Fruit fly (Drosophila melanogaster) whole organism, embryonic: ENCODE results near the gene CAH4.

Source experiments
- Bteb2 ChIP-seq: fragments of 200-800 bp; sonication (Bioruptor generic); optimal IDR thresholded peaks from 2 replicates; lab custom pipeline; 2016; ENCODE audit warnings: missing biosample characterization, missing genetic modification characterization
- CG10267 ChIP-seq: fragments of 200-800 bp; sonication (Bioruptor generic); optimal IDR thresholded peaks from 2 replicates; lab custom pipeline; 2018; ENCODE audit warnings: missing biosample characterization, mild to moderate bottlenecking, missing genetic modification characterization, moderate library complexity
- CG10321 ChIP-seq: fragments of 200-800 bp; sonication (Bioruptor generic); IDR thresholded peaks from 2 replicates; pipeline ENCODE4 v1.3.6; 2022; ENCODE audit warnings: missing biosample characterization, missing genetic modification characterization
- CG10366 ChIP-seq: fragments of 200-800 bp; sonication (Bioruptor generic); IDR thresholded peaks from 2 replicates; pipeline ENCODE4 v1.3.6; 2022; ENCODE audit warnings: missing biosample characterization, missing genetic modification characterization
- CG10959 ChIP-seq: fragments of 200-800 bp; sonication (Bioruptor generic); IDR thresholded peaks from 2 replicates; pipeline ENCODE4 v1.3.6; 2022; ENCODE audit warnings: missing biosample characterization, missing genetic modification characterization
- CG11085 ChIP-seq: fragments of 200-800 bp; sonication (Bioruptor generic); IDR thresholded peaks from 2 replicates; pipeline ENCODE4 v1.3.6; 2022; ENCODE audit warnings: missing biosample characterization, missing genetic modification characterization
- CG12391 ChIP-seq: fragments of 200-800 bp; sonication (Bioruptor generic); optimal IDR thresholded peaks from 3 replicates; lab custom pipeline; 2018; ENCODE audit warnings: missing biosample characterization, mild to moderate bottlenecking, missing genetic modification characterization, moderate library complexity
- CG13894 ChIP-seq: fragments of 200-800 bp; sonication (Bioruptor generic); optimal IDR thresholded peaks from 3 replicates; lab custom pipeline; 2018; ENCODE audit warnings: missing biosample characterization, mild to moderate bottlenecking, missing genetic modification characterization, moderate library complexity
- CG14710 ChIP-seq: fragments of 200-800 bp; sonication (Bioruptor generic); optimal IDR thresholded peaks from 3 replicates; lab custom pipeline; 2019; ENCODE audit warnings: missing biosample characterization, mild to moderate bottlenecking, missing genetic modification characterization, moderate library complexity
- CG14860 ChIP-seq: fragments of 200-800 bp; sonication (Bioruptor generic); IDR thresholded peaks from 3 replicates; pipeline ENCODE4 v1.3.6; 2022; ENCODE audit warnings: missing biosample characterization, missing genetic modification characterization; ENCODE audit not compliant: partially characterized antibody
- CG15269 ChIP-seq: fragments of 200-800 bp; sonication (Bioruptor generic); optimal IDR thresholded peaks from 2 replicates; lab custom pipeline; 2018; ENCODE audit warnings: missing biosample characterization, mild to moderate bottlenecking, missing genetic modification characterization, moderate library complexity
- CG17912 ChIP-seq: fragments of 200-800 bp; sonication (Bioruptor generic); optimal IDR thresholded peaks from 2 replicates; lab custom pipeline; 2018; ENCODE audit warnings: missing biosample characterization, mild to moderate bottlenecking, missing genetic modification characterization
- CG2678 ChIP-seq: fragments of 200-800 bp; sonication (Bioruptor generic); optimal IDR thresholded peaks from 3 replicates; lab custom pipeline; 2019; ENCODE audit warnings: missing biosample characterization, mild to moderate bottlenecking, missing genetic modification characterization, moderate library complexity
- CG3065 ChIP-seq: fragments of 200-800 bp; sonication (Bioruptor generic); optimal IDR thresholded peaks from 2 replicates; lab custom pipeline; 2016; ENCODE audit warnings: missing biosample characterization, missing genetic modification characterization
- CG34376 ChIP-seq: fragments of 200-800 bp; sonication (Bioruptor generic); optimal IDR thresholded peaks from 2 replicates; lab custom pipeline; 2018; ENCODE audit warnings: missing biosample characterization, mild to moderate bottlenecking, missing genetic modification characterization
- CG34422 ChIP-seq: fragments of 200-800 bp; sonication (Bioruptor generic); IDR thresholded peaks from 3 replicates; pipeline ENCODE4 v1.3.6; 2022; ENCODE audit warnings: missing biosample characterization, missing genetic modification characterization
- D19A ChIP-seq: fragments of 200-800 bp; optimal IDR thresholded peaks from 3 replicates; lab custom pipeline; 2019; ENCODE audit warnings: missing biosample characterization, mild to moderate bottlenecking, missing genetic modification characterization, moderate library complexity
- Ets97D ChIP-seq: fragments of 200-800 bp; sonication (Bioruptor generic); optimal IDR thresholded peaks from 3 replicates; lab custom pipeline; 2016; ENCODE audit warnings: missing biosample characterization, missing genetic modification characterization
- H15 ChIP-seq: fragments of 200-800 bp; sonication (Bioruptor generic); IDR thresholded peaks from 3 replicates; pipeline ENCODE4 v1.3.6; 2022; ENCODE audit warnings: missing biosample characterization, missing genetic modification characterization
- Hr3 ChIP-seq: fragments of 200-800 bp; sonication (Bioruptor generic); optimal IDR thresholded peaks from 3 replicates; lab custom pipeline; 2016; ENCODE audit warnings: missing biosample characterization, missing genetic modification characterization
- Meics ChIP-seq: fragments of 200-800 bp; sonication (Bioruptor generic); optimal IDR thresholded peaks from 2 replicates; lab custom pipeline; 2017; ENCODE audit warnings: missing biosample characterization, mild to moderate bottlenecking, missing genetic modification characterization
- Mes4 ChIP-seq: fragments of 200-800 bp; sonication (Bioruptor generic); optimal IDR thresholded peaks from 2 replicates; lab custom pipeline; 2016; ENCODE audit warnings: missing biosample characterization, missing genetic modification characterization
- Oli ChIP-seq: fragments of 200-800 bp; sonication (Bioruptor generic); optimal IDR thresholded peaks from 2 replicates; lab custom pipeline; 2018; ENCODE audit warnings: missing biosample characterization, mild to moderate bottlenecking, missing genetic modification characterization, moderate library complexity
- Pdp1 ChIP-seq, 2 experiments: fragments of 200-800 bp; sonication (Bioruptor generic); optimal IDR thresholded peaks; 3 replicates each; lab custom pipeline; 2016; ENCODE audit warnings: missing biosample characterization in 2 of 2, missing genetic modification characterization in 2 of 2, mild to moderate bottlenecking in 1 of 2, moderate library complexity in 1 of 2
- Ptx1 ChIP-seq: fragments of 200-800 bp; sonication (Bioruptor generic); IDR thresholded peaks from 2 replicates; pipeline ENCODE4 v1.3.6; 2022; ENCODE audit warnings: missing biosample characterization, missing genetic modification characterization
- Trl ChIP-seq, 3 experiments: fragments of >200 bp in 2 of 3; fragments of 200-800 bp in 1 of 3; sonication (Bioruptor generic) in 1 of 3; optimal IDR thresholded peaks; 2 replicates in 1 of 3; 3 replicates in 2 of 3; lab custom pipeline; 2016 to 2017; ENCODE audit warnings: missing biosample characterization in 1 of 3, missing genetic modification characterization in 1 of 3
- bcd ChIP-seq: fragments of 200-800 bp; sonication (Bioruptor generic); optimal IDR thresholded peaks from 2 replicates; lab custom pipeline; 2017; ENCODE audit warnings: missing biosample characterization, mild to moderate bottlenecking, missing genetic modification characterization
- chinmo ChIP-seq: fragments of 200-800 bp; sonication (Bioruptor generic); IDR thresholded peaks from 4 replicates; pipeline ENCODE4 v1.3.6; 2022; ENCODE audit warnings: missing biosample characterization, missing genetic modification characterization; ENCODE audit not compliant: partially characterized antibody
- grn ChIP-seq: fragments of 200-800 bp; sonication (Bioruptor generic); optimal IDR thresholded peaks from 3 replicates; lab custom pipeline; 2017; ENCODE audit warnings: missing biosample characterization, missing genetic modification characterization
- gsb ChIP-seq: fragments of 200-800 bp; sonication (Bioruptor generic); IDR thresholded peaks from 2 replicates; pipeline ENCODE4 v1.3.6; 2022; ENCODE audit warnings: missing biosample characterization, missing genetic modification characterization
- gsb-n ChIP-seq: fragments of 200-800 bp; sonication (Bioruptor generic); optimal IDR thresholded peaks from 3 replicates; lab custom pipeline; 2018; ENCODE audit warnings: missing biosample characterization, mild to moderate bottlenecking, missing genetic modification characterization
- ind ChIP-seq: fragments of 200-800 bp; sonication (Bioruptor generic); optimal IDR thresholded peaks from 3 replicates; lab custom pipeline; 2016; ENCODE audit warnings: missing biosample characterization, missing genetic modification characterization
- mam ChIP-seq: fragments of 200-800 bp; sonication (Bioruptor generic); optimal IDR thresholded peaks from 3 replicates; lab custom pipeline; 2016; ENCODE audit warnings: missing biosample characterization, missing genetic modification characterization
- peb ChIP-seq: fragments of 200-800 bp; sonication (Bioruptor generic); IDR thresholded peaks from 2 replicates; pipeline ENCODE4 v1.3.6; 2022; ENCODE audit warnings: missing biosample characterization, missing genetic modification characterization
- sens ChIP-seq: fragments of 200-800 bp; sonication (Bioruptor generic); peaks from one replicate; lab custom pipeline; 2016; ENCODE audit warnings: missing biosample characterization, missing genetic modification characterization
- sisA ChIP-seq: fragments of 200-800 bp; sonication (Bioruptor generic); IDR thresholded peaks from 2 replicates; pipeline ENCODE4 v1.3.6; 2022; ENCODE audit warnings: missing biosample characterization, missing genetic modification characterization
- slbo ChIP-seq: fragments of 200-800 bp; sonication (Bioruptor generic); IDR thresholded peaks from 2 replicates; pipeline ENCODE4 v1.3.6; 2022; ENCODE audit warnings: missing biosample characterization, missing genetic modification characterization
- slou ChIP-seq: fragments of 200-800 bp; sonication (Bioruptor generic); optimal IDR thresholded peaks from 3 replicates; lab custom pipeline; 2016; ENCODE audit warnings: missing biosample characterization, missing genetic modification characterization
- stwl ChIP-seq: fragments of 200-800 bp; sonication (Bioruptor generic); optimal IDR thresholded peaks from 3 replicates; lab custom pipeline; 2018; ENCODE audit warnings: missing biosample characterization, mild to moderate bottlenecking, missing genetic modification characterization, moderate library complexity
- toy ChIP-seq: fragments of 200-800 bp; sonication (Bioruptor generic); IDR thresholded peaks from 2 replicates; pipeline ENCODE4 v1.3.6; 2022; ENCODE audit warnings: missing biosample characterization, missing genetic modification characterization
- tx ChIP-seq: fragments of 200-800 bp; sonication (Bioruptor generic); optimal IDR thresholded peaks from 2 replicates; lab custom pipeline; 2016; ENCODE audit warnings: missing biosample characterization, missing genetic modification characterization
- vvl ChIP-seq: fragments of 200-800 bp; sonication (Bioruptor generic); IDR thresholded peaks from 2 replicates; pipeline ENCODE4 v1.3.6; 2022; ENCODE audit warnings: missing biosample characterization, missing genetic modification characterization
- zen ChIP-seq: fragments of 200-800 bp; sonication (Bioruptor generic); optimal IDR thresholded peaks from 3 replicates; lab custom pipeline; 2018; ENCODE audit warnings: missing biosample characterization, mild to moderate bottlenecking, missing genetic modification characterization, moderate library complexity

Gene CAH4

dm6 chr3R:24864719-24865400, 7.5 kb upstream of the CAH4 start, which contains the start of the genes Srg1 and Elal (continued):
- TF ChIP-seq slbo (GFP tag; lab: Robert Waterston, UW) (peak; percentile 68; the same call in 1 of the 2 replicates), gsb-n (peak; percentile 5), bcd (no peak), CG15269 (no peak), CG12391 (tag; lab: Kevin White, UChicago) (peak; percentile 44), ind (peak; percentile 12), H15 (GFP tag; lab: Robert Waterston, UW) (no peak), Bteb2 (GFP tag; lab: Kevin White, UChicago) (no peak), CG14710 (tag; lab: Kevin White, UChicago) (no peak), CG10366 (GFP tag; lab: Robert Waterston, UW) (peak; percentile 26; the same call in 1 of the 2 replicates), CG10321 (GFP tag; lab: Robert Waterston, UW) (no peak), Oli (tag; lab: Kevin White, UChicago) (peak; percentile 18), Meics (GFP tag; lab: Kevin White, UChicago) (peak; percentile 46), zen (tag; lab: Kevin White, UChicago) (peak; percentile 25), toy (GFP tag; lab: Robert Waterston, UW) (0 out of 2 replicates have a peak, but pooled peaks have one; percentile 12), CG10267 (tag; lab: Kevin White, UChicago) (peak; percentile 32), CG10959 (GFP tag; lab: Robert Waterston, UW) (no peak), stwl (no peak), CG11085 (GFP tag; lab: Robert Waterston, UW) (no peak), Ets97D (GFP tag; lab: Kevin White, UChicago) (no peak), Hr3 (GFP tag; lab: Kevin White, UChicago) (no peak)

- TF ChIP-seq sens = peak; percentile 1
- no peak for TF ChIP-seq D19A (tag; lab: Kevin White, UChicago)
- TF ChIP-seq mam (GFP tag; lab: Kevin White, UChicago) = no peak
These were observed 6.5 kb upstream of the CAH4 start for dm6 chr3R:24863894-24864293.

- TF ChIP-seq Mes4 = no peak
- peak; percentile 58 for TF ChIP-seq sens
- peak; percentile 13 for TF ChIP-seq grn (GFP tag; lab: Kevin White, UChicago)
- peak; percentile 62 for TF ChIP-seq CG34376
- peak; percentile 12; the same call in 1 of the 3 replicates for TF ChIP-seq CG34422 (GFP tag; lab: Robert Waterston, UW)
- no peak for TF ChIP-seq Ptx1 (GFP tag; lab: Robert Waterston, UW)
- TF ChIP-seq CG14860 (GFP tag; lab: Robert Waterston, UW) = no peak
- peak in 1 of 2 experiments; percentile 70 for TF ChIP-seq Pdp1 (GFP tag; optimal IDR thresholded peaks at IDR 0.05; lab: Kevin White, UChicago)
- TF ChIP-seq peb (GFP tag; lab: Robert Waterston, UW) = no peak
- no peak for TF ChIP-seq sisA (GFP tag; lab: Robert Waterston, UW)
- no peak for TF ChIP-seq tx (GFP tag; lab: Kevin White, UChicago)
- TF ChIP-seq chinmo (GFP tag; lab: Robert Waterston, UW) = peak; percentile 57; the same call in 1 of the 4 replicates
- TF ChIP-seq gsb (GFP tag; lab: Robert Waterston, UW) = no peak
- 0 out of 2 replicates have a peak, but pooled peaks have one; percentile 2 for TF ChIP-seq vvl (GFP tag; lab: Robert Waterston, UW)
- TF ChIP-seq CG13894 (tag; lab: Kevin White, UChicago) = peak; percentile 79
- TF ChIP-seq slou = no peak
- peak; percentile 42 to 63 for TF ChIP-seq Trl (optimal IDR thresholded peaks at IDR 0.05; lab: Kevin White, UChicago)
- no peak for TF ChIP-seq Trl (GFP tag; optimal IDR thresholded peaks at IDR 0.05; lab: Kevin White, UChicago)
- TF ChIP-seq CG3065 = no peak
- no peak for TF ChIP-seq CG2678 (tag; lab: Kevin White, UChicago)
- TF ChIP-seq CG17912 (GFP tag; lab: Kevin White, UChicago) = no peak
These were observed 5.3 kb upstream of the CAH4 start, which contains the start of gene CG7016 for dm6 chr3R:24862574-24863089. TSS of gene CG7016 (plus strand) at chr3R:24862931.
